Worm (Caenorhabditis elegans): ENCODE data around the gene cgp-1.

cgp-1 gene

DNA sequence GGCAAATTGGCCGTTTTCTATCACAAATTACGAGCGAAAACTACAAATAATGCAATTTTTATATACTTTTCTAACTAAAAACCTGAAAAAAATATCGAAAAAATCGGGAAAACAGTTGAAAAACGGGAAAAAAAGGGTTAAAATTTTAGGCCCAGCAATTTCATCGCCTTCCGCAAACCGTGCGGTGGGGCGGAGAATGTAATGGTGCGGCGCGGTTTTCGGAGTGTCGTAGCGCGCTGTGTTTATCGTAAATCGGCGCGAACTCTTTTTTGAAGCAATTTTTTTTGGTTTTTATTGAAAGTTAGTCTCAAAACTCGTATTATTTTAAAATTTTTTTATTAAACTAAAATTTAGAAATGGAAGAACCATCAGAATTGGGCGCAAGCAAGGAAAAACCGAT, 18.1 kb downstream of the cgp-1 start, which contains the start of gene picd-1 (continued):
- TF ChIP-seq C16A3.4 (tag; optimal IDR thresholded peaks at IDR 0.05) (peak; percentile 89), mdl-1 (tag; optimal IDR thresholded peaks at IDR 0.05) (peak in 1 of 2 experiments; percentile 53), rnt-1 (tag; optimal IDR thresholded peaks at IDR 0.05) (peak; percentile 86), Y116A8C.19 (tag; optimal IDR thresholded peaks at IDR 0.05; ENCODE audit: borderline replicate concordance) (no peak), grh-1 (GFP tag; IDR thresholded peaks at IDR 0.05) (no peak), swsn-7 (tag; optimal IDR thresholded peaks at IDR 0.05) (no peak), aly-2 (tag; optimal IDR thresholded peaks at IDR 0.05) (no peak), ceh-8 (GFP tag; optimal IDR thresholded peaks at IDR 0.05) (no peak), mab-9 (GFP tag; IDR thresholded peaks at IDR 0.05) (no peak), lsy-2 (tag; optimal IDR thresholded peaks at IDR 0.05) (peak; percentile 80 to 89), snpc-4 (tag; optimal IDR thresholded peaks at IDR 0.05) (peak; percentile 39), unc-130 (tag; optimal IDR thresholded peaks at IDR 0.05) (peak; percentile 86), nhr-77 (tag; optimal IDR thresholded peaks at IDR 0.05) (peak; percentile 58), lin-14 (GFP tag; optimal IDR thresholded peaks at IDR 0.05) (no peak), mef-2 (tag; optimal IDR thresholded peaks at IDR 0.05) (no peak), egl-13 (tag; optimal IDR thresholded peaks at IDR 0.05) (peak; percentile 56), sptf-1 (tag; optimal IDR thresholded peaks at IDR 0.05) (no peak), vab-15 (tag; optimal IDR thresholded peaks at IDR 0.05) (no peak), nhr-11 (tag; optimal IDR thresholded peaks at IDR 0.05) (no peak), dpl-1 (GFP tag; optimal IDR thresholded peaks at IDR 0.05) (peak; percentile 76 to 88 (median 81)), hpl-2 (GFP tag; optimal IDR thresholded peaks at IDR 0.05) (no peak), F16B12.6 (tag; optimal IDR thresholded peaks at IDR 0.05) (peak; percentile 61), egl-27 (tag; optimal IDR thresholded peaks at IDR 0.05) (no peak), nhr-237 (tag; optimal IDR thresholded peaks at IDR 0.05) (no peak), mep-1 (tag; optimal IDR thresholded peaks at IDR 0.05) (peak; percentile 74), pax-3 (tag; optimal IDR thresholded peaks at IDR 0.05) (peak; percentile 37), nhr-76 (tag; optimal IDR thresholded peaks at IDR 0.05) (no peak), fkh-4 (tag; optimal IDR thresholded peaks at IDR 0.05; ENCODE audit: borderline replicate concordance) (no peak), nhr-28 (tag; optimal IDR thresholded peaks at IDR 0.05) (no peak), ztf-11 (tag; optimal IDR thresholded peaks at IDR 0.05) (no peak), elt-2 (tag; optimal IDR thresholded peaks at IDR 0.05) (no peak), lin-35 (GFP tag; optimal IDR thresholded peaks at IDR 0.05) (peak; percentile 82 to 92), xbp-1 (tag; optimal IDR thresholded peaks at IDR 0.05) (no peak), lin-15B (tag; optimal IDR thresholded peaks at IDR 0.05) (peak; percentile 99), dsc-1 (tag; optimal IDR thresholded peaks at IDR 0.05) (peak; percentile 52), hlh-17 (GFP tag; optimal IDR thresholded peaks at IDR 0.05; ENCODE audit: borderline replicate concordance) (no peak), ces-1 (GFP tag; optimal IDR thresholded peaks at IDR 0.05) (no peak)

DNA sequence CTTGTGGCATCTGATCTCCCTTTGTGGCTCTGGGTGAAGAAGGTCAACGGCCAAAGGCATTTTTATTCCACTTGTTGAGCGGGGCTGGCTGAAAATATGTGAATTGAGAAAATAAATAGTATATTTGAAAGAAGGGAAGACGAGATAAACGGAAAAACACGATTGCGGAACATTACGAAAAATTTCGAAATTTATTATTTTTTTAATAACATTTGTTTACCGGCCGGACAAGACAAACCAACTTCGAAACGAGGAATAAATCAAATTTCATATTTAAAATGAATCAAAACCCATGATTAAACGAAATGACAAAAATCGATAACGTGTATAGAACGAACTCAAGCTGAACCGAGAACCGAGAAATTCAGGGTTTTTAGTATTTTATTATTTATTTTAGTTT, 18.6 kb downstream of the cgp-1 start, which contains the start of gene rps-27:
Gene rps-27 (minus strand): TSS at position 101 of the 400 bp plus-strand sequence.
- no peak for TF ChIP-seq nhr-20 (tag; optimal IDR thresholded peaks at IDR 0.05)

ce11 chrV:103043-103702, 19.4 kb downstream of the cgp-1 start:
- TF ChIP-seq hlh-4 (tag; optimal IDR thresholded peaks at IDR 0.05): no peak
- TF ChIP-seq nhr-77 (tag; optimal IDR thresholded peaks at IDR 0.05): no peak
- no peak for TF ChIP-seq fos-1 (tag; optimal IDR thresholded peaks at IDR 0.05)
- no peak for TF ChIP-seq dpl-1 (GFP tag; optimal IDR thresholded peaks at IDR 0.05)
- no peak for TF ChIP-seq dsc-1 (tag; optimal IDR thresholded peaks at IDR 0.05)
- TF ChIP-seq mab-9 (GFP tag; IDR thresholded peaks at IDR 0.05): no peak
- TF ChIP-seq rnt-1 (tag; optimal IDR thresholded peaks at IDR 0.05): no peak
- TF ChIP-seq nhr-85 (tag): peak; percentile 20
- TF ChIP-seq tlp-1 (tag; optimal IDR thresholded peaks at IDR 0.05): no peak
- TF ChIP-seq lir-3 (tag; optimal IDR thresholded peaks at IDR 0.05; ENCODE audit: poor library complexity): no peak
- TF ChIP-seq lsy-2 (tag; optimal IDR thresholded peaks at IDR 0.05): peak in 1 of 2 experiments; percentile 17
- no peak for TF ChIP-seq nhr-90 (tag; optimal IDR thresholded peaks at IDR 0.05; ENCODE audit: poor library complexity)
- peak; percentile 13 for TF ChIP-seq nhr-47 (tag; optimal IDR thresholded peaks at IDR 0.05)
- no peak for TF ChIP-seq tbx-2 (tag; optimal IDR thresholded peaks at IDR 0.05)
- TF ChIP-seq grh-1 (GFP tag; IDR thresholded peaks at IDR 0.05): no peak
- no peak for TF ChIP-seq ceh-88 (GFP tag; IDR thresholded peaks at IDR 0.05)
- TF ChIP-seq snpc-4 (tag; optimal IDR thresholded peaks at IDR 0.05): no peak
- TF ChIP-seq unc-130 (tag; optimal IDR thresholded peaks at IDR 0.05): no peak
- TF ChIP-seq hpl-2 (GFP tag; optimal IDR thresholded peaks at IDR 0.05): no peak

Data from whole organism, L1 larva.